Fruit fly (Drosophila melanogaster): Measurements from ENCODE around the gene GC.

DNA sequence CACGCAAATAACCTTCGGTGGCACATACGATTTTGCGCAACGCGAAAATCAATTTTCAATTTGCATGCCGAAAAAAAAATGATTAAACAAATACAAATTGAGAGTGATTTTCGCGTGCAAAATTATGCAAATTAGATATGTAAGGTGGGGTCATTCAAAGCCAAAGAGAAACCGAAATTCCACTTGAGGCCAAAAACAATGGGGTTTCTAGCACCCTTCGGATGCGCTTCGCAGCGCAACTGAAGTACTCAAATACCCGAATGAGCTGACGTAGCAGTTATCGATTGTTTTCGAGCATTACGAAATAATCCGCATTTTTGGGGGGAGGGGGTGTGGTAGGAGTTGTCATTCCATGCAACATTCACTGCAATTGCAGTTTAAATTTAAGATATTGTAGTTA, 48.3 kb downstream of the GC start:
- TF ChIP-seq gl (tag; optimal IDR thresholded peaks at IDR 0.05) (no peak), rn (GFP tag; IDR thresholded peaks at IDR 0.05) (no peak), CG8301 (tag; optimal IDR thresholded peaks at IDR 0.05) (no peak), EcR (GFP tag; optimal IDR thresholded peaks at IDR 0.05) (no peak), CG14655 (GFP tag; optimal IDR thresholded peaks at IDR 0.05) (no peak), CG17806 (tag; optimal IDR thresholded peaks at IDR 0.05) (no peak), CG34367 (tag; optimal IDR thresholded peaks at IDR 0.05) (no peak), Ets98B (GFP tag; IDR thresholded peaks at IDR 0.05) (no peak), CG4496 (GFP tag; IDR thresholded peaks at IDR 0.05) (no peak), CG32121 (GFP tag; IDR thresholded peaks at IDR 0.05) (no peak), CG10348 (GFP tag; IDR thresholded peaks at IDR 0.05) (no peak), CG15710 (tag; optimal IDR thresholded peaks at IDR 0.05) (no peak)

All from whole organism, pupa.